Fruit fly (Drosophila melanogaster) whole organism, adult: ENCODE data around the gene CG11902.

Experiments
- CG11617 ChIP-seq: fragments of 200-800 bp; sonication (Bioruptor generic); optimal IDR thresholded peaks from 2 replicates; lab custom pipeline; 2017; ENCODE audit warnings: mild to moderate bottlenecking, missing biosample characterization, missing genetic modification reagents, missing genetic modification characterization
- CG12768 ChIP-seq: fragments of 200-800 bp; sonication (Bioruptor generic); optimal IDR thresholded peaks from 2 replicates; lab custom pipeline; 2017; ENCODE audit warnings: missing biosample characterization, missing genetic modification characterization, mild to moderate bottlenecking, moderate library complexity, missing genetic modification reagents
- CG14711 ChIP-seq: fragments of 200-800 bp; sonication (Bioruptor generic); optimal IDR thresholded peaks from 2 replicates; lab custom pipeline; 2018; ENCODE audit warnings: missing biosample characterization, mild to moderate bottlenecking, missing genetic modification characterization, moderate library complexity
- CG1620 ChIP-seq: fragments of 200-800 bp; sonication (Bioruptor generic); optimal IDR thresholded peaks from 2 replicates; lab custom pipeline; 2016; ENCODE audit warnings: missing biosample characterization, missing genetic modification characterization
- CG33017 ChIP-seq: fragments of 200-800 bp; sonication (Bioruptor generic); optimal IDR thresholded peaks from 2 replicates; lab custom pipeline; 2018; ENCODE audit warnings: missing biosample characterization, mild to moderate bottlenecking, missing genetic modification characterization, moderate library complexity
- CG5204 ChIP-seq: fragments of 200-800 bp; sonication (Bioruptor generic); optimal IDR thresholded peaks from 2 replicates; lab custom pipeline; 2016; ENCODE audit warnings: missing biosample characterization, missing genetic modification characterization
- CG7101 ChIP-seq: fragments of 200-800 bp; sonication (Bioruptor generic); optimal IDR thresholded peaks from 2 replicates; lab custom pipeline; 2018; ENCODE audit warnings: missing biosample characterization, mild to moderate bottlenecking, missing genetic modification characterization, moderate library complexity
- Clk ChIP-seq: fragments of 200-800 bp; sonication (Bioruptor generic); optimal IDR thresholded peaks from 2 replicates; lab custom pipeline; 2017; ENCODE audit warnings: missing biosample characterization, missing genetic modification characterization
- Crg-1 ChIP-seq: fragments of 200-800 bp; sonication (Bioruptor generic); optimal IDR thresholded peaks from 2 replicates; lab custom pipeline; 2016; ENCODE audit warnings: missing biosample characterization, missing genetic modification characterization
- Hr96 ChIP-seq: fragments of 200-800 bp; sonication (Bioruptor generic); optimal IDR thresholded peaks from 2 replicates; lab custom pipeline; 2016; ENCODE audit warnings: missing biosample characterization, missing genetic modification characterization
- Mnt ChIP-seq: fragments of 200-800 bp; sonication (Bioruptor generic); optimal IDR thresholded peaks from 2 replicates; lab custom pipeline; 2016; ENCODE audit warnings: missing biosample characterization, mild to moderate bottlenecking, missing genetic modification characterization
- bab1 ChIP-seq: fragments of 200-800 bp; sonication (Bioruptor generic); optimal IDR thresholded peaks from 3 replicates; lab custom pipeline; 2019; ENCODE audit warnings: missing biosample characterization, mild to moderate bottlenecking, missing genetic modification characterization, moderate library complexity
- cic ChIP-seq: fragments of 200-800 bp; sonication (Bioruptor generic); optimal IDR thresholded peaks from 2 replicates; lab custom pipeline; 2017; ENCODE audit warnings: missing biosample characterization, mild to moderate bottlenecking, missing genetic modification characterization, moderate library complexity
- cnc ChIP-seq, 2 experiments: fragments of >200 bp; optimal IDR thresholded peaks; 2 replicates each; lab custom pipeline; 2017
- kay ChIP-seq: fragments of 200-800 bp; sonication (Bioruptor generic); peaks from one replicate; lab custom pipeline; 2016; ENCODE audit warnings: missing biosample characterization, missing genetic modification characterization, borderline replicate concordance
- ovo ChIP-seq: fragments of 200-800 bp; sonication (Bioruptor generic); optimal IDR thresholded peaks from 2 replicates; lab custom pipeline; 2016; ENCODE audit warnings: missing biosample characterization, missing genetic modification characterization
- pad ChIP-seq: fragments of 200-800 bp; sonication (Bioruptor generic); optimal IDR thresholded peaks from 3 replicates; lab custom pipeline; 2017; ENCODE audit warnings: missing biosample characterization, missing genetic modification characterization, mild to moderate bottlenecking, moderate library complexity, missing genetic modification reagents
- tj ChIP-seq: fragments of 200-800 bp; sonication (Bioruptor generic); optimal IDR thresholded peaks from 3 replicates; lab custom pipeline; 2017; ENCODE audit warnings: missing biosample characterization, mild to moderate bottlenecking, missing genetic modification characterization, moderate library complexity
- toe ChIP-seq: fragments of 200-800 bp; sonication (Bioruptor generic); optimal IDR thresholded peaks from 2 replicates; lab custom pipeline; 2016; ENCODE audit warnings: missing biosample characterization, missing genetic modification characterization

The CG11902 gene

dm6 chr3R:25310843-25311242, 24.2 kb upstream of the CG11902 start, which contains the start of gene CG31099:
CG31099 (minus strand) TSS chr3R:25310943.
- TF ChIP-seq Hr96 = no peak
- TF ChIP-seq CG12768 (GFP tag; lab: Kevin White, UChicago) = no peak
- TF ChIP-seq pad (GFP tag; lab: Kevin White, UChicago) = no peak
- TF ChIP-seq CG11617 (GFP tag; lab: Kevin White, UChicago) = no peak
- TF ChIP-seq CG1620 = no peak
- TF ChIP-seq ovo = no peak
- TF ChIP-seq Clk (GFP tag; lab: Kevin White, UChicago) = no peak

dm6 chr3R:25312583-25312982, 22.5 kb upstream of the CG11902 start:
- TF ChIP-seq cic (GFP tag; lab: Kevin White, UChicago) (no peak), toe (peak; percentile 26)

DNA sequence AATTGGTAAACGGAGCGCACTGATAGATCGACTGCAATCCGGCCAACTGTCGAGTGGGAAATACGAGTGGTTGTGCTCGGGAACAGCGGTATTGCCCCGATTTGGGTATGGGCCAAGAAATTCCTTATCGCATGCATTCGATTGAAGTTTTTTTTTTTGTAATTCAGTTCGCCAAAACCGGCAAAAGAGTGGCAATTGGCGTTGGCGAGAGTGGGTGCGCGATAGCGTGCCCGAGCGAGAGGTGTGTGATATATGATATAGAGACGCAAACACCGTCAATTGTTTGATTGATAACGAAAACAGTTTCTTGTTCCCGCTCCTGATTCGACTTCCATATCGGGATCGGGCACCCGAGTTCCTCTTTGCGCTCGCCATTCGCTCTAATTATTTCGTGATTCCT, 21.3 kb upstream of the CG11902 start, which contains the start of gene CG31087:
CG31087 (minus strand) TSS at position 63 of the 400 bp plus-strand sequence.
- TF ChIP-seq cic (GFP tag; lab: Kevin White, UChicago) = peak; percentile 63
- TF ChIP-seq Clk (GFP tag; lab: Kevin White, UChicago) = no peak

dm6 chr3R:25316016-25316415, 19.0 kb upstream of the CG11902 start, which contains the start of gene CG10559:
CG10559 (minus strand) TSS chr3R:25316116.
- TF ChIP-seq Crg-1 (GFP tag; lab: Kevin White, UChicago) (no peak), cic (GFP tag; lab: Kevin White, UChicago) (peak; percentile 20), CG7101 (no peak), kay (GFP tag; lab: Kevin White, UChicago) (peak; percentile 73)

- TF ChIP-seq Mnt = no peak
- TF ChIP-seq toe = no peak
- no peak for TF ChIP-seq Hr96
- TF ChIP-seq cnc (optimal IDR thresholded peaks at IDR 0.05; lab: Kevin White, UChicago) = no peak
- TF ChIP-seq CG12768 (GFP tag; lab: Kevin White, UChicago) = no peak
- no peak for TF ChIP-seq tj (GFP tag; lab: Kevin White, UChicago)
- TF ChIP-seq CG7101 = no peak
- TF ChIP-seq bab1 (GFP tag; lab: Kevin White, UChicago) = no peak
- no peak for TF ChIP-seq CG1620
- TF ChIP-seq CG5204 (GFP tag; lab: Kevin White, UChicago) = no peak
These were observed 17.0 kb upstream of the CG11902 start, which contains the start of gene CG10553 for dm6 chr3R:25318011-25318410. CG10553 (minus strand) TSS chr3R:25318111.

DNA sequence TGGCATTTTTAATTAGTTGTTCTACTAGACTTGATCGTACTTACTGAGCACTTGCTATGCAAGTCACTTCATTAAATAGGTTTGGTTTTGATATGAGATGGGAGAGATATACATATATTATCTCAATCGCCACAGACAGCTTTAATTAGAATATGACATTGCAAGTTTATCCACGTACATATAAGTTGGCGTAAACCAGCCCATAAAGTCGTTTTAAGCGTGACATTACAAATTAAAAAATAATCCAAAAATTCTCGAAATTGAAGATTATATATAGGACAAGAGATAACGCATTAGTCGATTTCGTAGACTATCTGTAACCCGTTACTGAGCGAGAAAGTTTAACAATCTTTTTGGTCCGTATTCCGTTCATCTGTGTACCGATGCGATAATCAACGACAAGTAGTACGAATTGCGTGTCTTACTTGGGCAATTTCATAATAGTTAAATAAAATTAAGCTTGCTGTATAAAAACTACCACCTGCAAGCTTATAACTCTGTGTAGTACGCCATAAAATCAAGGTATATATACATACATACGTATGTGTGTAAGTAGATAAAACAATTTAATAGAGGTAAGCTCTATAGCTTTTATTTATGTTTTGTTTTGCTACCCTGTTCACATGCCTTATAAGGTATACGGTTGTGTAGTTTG, 14.9 kb upstream of the CG11902 start, which contains the start of gene CG10560:
CG10560 (minus strand) TSS at position 51 of the 655 bp plus-strand sequence.
- TF ChIP-seq CG1620 = no peak
- TF ChIP-seq cic (GFP tag; lab: Kevin White, UChicago) = peak; percentile 27
- no peak for TF ChIP-seq CG11617 (GFP tag; lab: Kevin White, UChicago)
- TF ChIP-seq CG7101 = no peak
- TF ChIP-seq kay (GFP tag; lab: Kevin White, UChicago) = peak; percentile 74
- TF ChIP-seq cnc (optimal IDR thresholded peaks at IDR 0.05; lab: Kevin White, UChicago) = peak; percentile 19 to 51

DNA sequence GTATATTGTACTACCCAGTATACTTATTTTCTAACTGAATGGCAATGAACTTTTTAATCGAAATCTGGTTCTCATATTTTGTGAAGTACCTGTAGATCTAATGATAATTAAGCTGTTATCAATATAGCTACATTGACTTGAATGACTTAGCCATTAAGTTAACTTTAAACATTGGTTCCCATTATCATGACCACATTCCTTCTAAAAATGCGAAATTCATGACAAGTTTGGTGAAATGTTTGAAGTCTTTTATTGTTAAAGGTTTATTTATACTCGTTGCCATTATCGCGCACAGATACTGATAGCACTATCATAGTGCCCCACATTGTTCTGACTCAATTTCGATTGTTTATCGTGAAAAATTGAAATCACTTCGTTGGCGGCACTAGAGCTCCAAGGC, 14.2 kb upstream of the CG11902 start:
- TF ChIP-seq CG33017 (tag; lab: Kevin White, UChicago) = no peak
- TF ChIP-seq CG11617 (GFP tag; lab: Kevin White, UChicago) = no peak
- TF ChIP-seq toe = no peak
- no peak for TF ChIP-seq ovo

- TF ChIP-seq CG11617 (GFP tag; lab: Kevin White, UChicago) = no peak
- TF ChIP-seq CG1620 = no peak
- TF ChIP-seq toe = no peak
- no peak for TF ChIP-seq cic (GFP tag; lab: Kevin White, UChicago)
- no peak for TF ChIP-seq CG33017 (tag; lab: Kevin White, UChicago)
- no peak for TF ChIP-seq CG14711 (tag; lab: Kevin White, UChicago)
- no peak for TF ChIP-seq pad (GFP tag; lab: Kevin White, UChicago)
These were observed 13.4 kb upstream of the CG11902 start for dm6 chr3R:25321681-25322080.

dm6 chr3R:25322657-25323056, 12.4 kb upstream of the CG11902 start, which contains the start of gene CG10562:
CG10562 (minus strand) TSS chr3R:25322757.
- TF ChIP-seq cic (GFP tag; lab: Kevin White, UChicago) = peak; percentile 28
- no peak for TF ChIP-seq bab1 (GFP tag; lab: Kevin White, UChicago)
- no peak for TF ChIP-seq Hr96
- peak; percentile 10 for TF ChIP-seq CG12768 (GFP tag; lab: Kevin White, UChicago)
